Fruit fly (Drosophila melanogaster) whole organism: ENCODE data around the gene Cyp6v1.

Experiments used
- EcR ChIP-seq, 2 experiments: fragments of >200 bp; optimal IDR thresholded peaks; 2 replicates each; lab custom pipeline; 2017; ENCODE audit warnings: missing biosample characterization in 2 of 2, missing genetic modification characterization in 2 of 2, missing genetic modification reagents in 2 of 2
- pan ChIP-seq: fragments of >200 bp; optimal IDR thresholded peaks from 2 replicates; lab custom pipeline; 2017
- usp ChIP-seq: fragments of >200 bp; optimal IDR thresholded peaks from 2 replicates; lab custom pipeline; 2017; ENCODE audit warnings: missing biosample characterization, missing genetic modification characterization, mixed read lengths

dm6 chrX:20666356-20666755 is 9.4 kb downstream of the Cyp6v1 start:
- no peak for TF ChIP-seq EcR (GFP tag; optimal IDR thresholded peaks at IDR 0.05; lab: Kevin White, UChicago)
- TF ChIP-seq pan (lab: Kevin White, UChicago), result no peak
- no peak for TF ChIP-seq usp (GFP tag; lab: Kevin White, UChicago)
